Fruit fly (Drosophila melanogaster) whole organism, embryonic: ENCODE results near the gene bun.
A peak's percentile ranks its signal among the peaks of the same experiment; 100 is the strongest.

Source experiments
- Aef1 ChIP-seq: fragments of 200-800 bp; sonication (Bioruptor generic); IDR thresholded peaks from 3 replicates; pipeline ENCODE4 v1.3.6; 2022; ENCODE audit warnings: missing biosample characterization, missing genetic modification characterization
- CG11085 ChIP-seq: fragments of 200-800 bp; sonication (Bioruptor generic); IDR thresholded peaks from 2 replicates; pipeline ENCODE4 v1.3.6; 2022; ENCODE audit warnings: missing biosample characterization, missing genetic modification characterization
- CG11695 ChIP-seq: fragments of 200-800 bp; sonication (Bioruptor generic); IDR thresholded peaks from 3 replicates; pipeline ENCODE4 v1.3.6; 2022; ENCODE audit warnings: missing biosample characterization, missing genetic modification characterization
- CG13775 ChIP-seq: fragments of 200-800 bp; sonication (Bioruptor generic); optimal IDR thresholded peaks from 3 replicates; lab custom pipeline; 2017; ENCODE audit warnings: missing biosample characterization, mild to moderate bottlenecking, missing genetic modification characterization
- CG14050 ChIP-seq: fragments of 200-800 bp; sonication (Bioruptor generic); IDR thresholded peaks from 3 replicates; pipeline ENCODE4 v1.3.6; 2022; ENCODE audit warnings: missing biosample characterization, missing genetic modification characterization
- CG14441 ChIP-seq: fragments of 200-800 bp; sonication (Bioruptor generic); IDR thresholded peaks from 2 replicates; pipeline ENCODE4 v1.3.6; 2022; ENCODE audit warnings: missing biosample characterization, missing genetic modification characterization
- CG14710 ChIP-seq: fragments of 200-800 bp; sonication (Bioruptor generic); optimal IDR thresholded peaks from 3 replicates; lab custom pipeline; 2019; ENCODE audit warnings: missing biosample characterization, mild to moderate bottlenecking, missing genetic modification characterization, moderate library complexity
- CG15011 ChIP-seq: fragments of 200-800 bp; sonication (Bioruptor generic); optimal IDR thresholded peaks from 3 replicates; lab custom pipeline; 2018; ENCODE audit warnings: missing biosample characterization, mild to moderate bottlenecking, missing genetic modification characterization
- CG15514 ChIP-seq: fragments of 200-800 bp; sonication (Bioruptor generic); optimal IDR thresholded peaks from 3 replicates; lab custom pipeline; 2017; ENCODE audit warnings: missing biosample characterization, missing genetic modification characterization, mild to moderate bottlenecking, moderate library complexity, missing genetic modification reagents
- CG16813 ChIP-seq: fragments of 200-800 bp; sonication (Bioruptor generic); IDR thresholded peaks from 3 replicates; pipeline ENCODE4 v1.3.6; 2022; ENCODE audit warnings: missing biosample characterization, missing genetic modification characterization; ENCODE audit not compliant: partially characterized antibody
- CG18262 ChIP-seq: fragments of 200-800 bp; optimal IDR thresholded peaks from 3 replicates; lab custom pipeline; 2019; ENCODE audit warnings: missing biosample characterization, mild to moderate bottlenecking, missing genetic modification characterization, moderate library complexity
- CG2202 ChIP-seq: fragments of 200-800 bp; sonication (Bioruptor generic); optimal IDR thresholded peaks from 2 replicates; lab custom pipeline; 2018; ENCODE audit warnings: missing biosample characterization, mild to moderate bottlenecking, missing genetic modification characterization
- CG2712 ChIP-seq: fragments of 200-800 bp; optimal IDR thresholded peaks from 3 replicates; lab custom pipeline; 2019; ENCODE audit warnings: missing biosample characterization, mild to moderate bottlenecking, missing genetic modification characterization, moderate library complexity
- CG4617 ChIP-seq: fragments of 200-800 bp; sonication (Bioruptor generic); optimal IDR thresholded peaks from 3 replicates; lab custom pipeline; 2016; ENCODE audit warnings: missing biosample characterization, missing genetic modification characterization, borderline replicate concordance
- CG6272 ChIP-seq: fragments of 200-800 bp; sonication (Bioruptor generic); IDR thresholded peaks from 2 replicates; pipeline ENCODE4 v1.3.6; 2022; ENCODE audit warnings: missing biosample characterization, missing genetic modification characterization
- CG6683 ChIP-seq: fragments of 200-800 bp; sonication (Bioruptor generic); optimal IDR thresholded peaks from 2 replicates; lab custom pipeline; 2017; ENCODE audit warnings: missing biosample characterization, mild to moderate bottlenecking, missing genetic modification characterization, missing genetic modification reagents
- CG9609 ChIP-seq: fragments of 200-800 bp; sonication (Bioruptor generic); optimal IDR thresholded peaks from 3 replicates; lab custom pipeline; 2016; ENCODE audit warnings: missing biosample characterization, missing genetic modification characterization
- CTCF ChIP-seq: fragments of 200-800 bp; sonication (Bioruptor generic); optimal IDR thresholded peaks from 2 replicates; lab custom pipeline; 2017; ENCODE audit warnings: missing biosample characterization, mild to moderate bottlenecking, missing genetic modification characterization, moderate library complexity
- Doc3 ChIP-seq: fragments of 200-800 bp; sonication (Bioruptor generic); IDR thresholded peaks from 3 replicates; pipeline ENCODE4 v1.3.6; 2022; ENCODE audit warnings: missing biosample characterization, missing genetic modification characterization; ENCODE audit not compliant: partially characterized antibody
- HmgD ChIP-seq: fragments of 200-800 bp; sonication (Bioruptor generic); optimal IDR thresholded peaks from 3 replicates; lab custom pipeline; 2016; ENCODE audit warnings: missing biosample characterization, missing genetic modification characterization
- Hr51 ChIP-seq, 2 experiments: fragments of 200-800 bp; sonication (Bioruptor generic); optimal IDR thresholded peaks; 2 replicates in 1 of 2; 3 replicates in 1 of 2; lab custom pipeline; 2016 to 2018; ENCODE audit warnings: missing biosample characterization in 2 of 2, missing genetic modification characterization in 2 of 2, mild to moderate bottlenecking in 1 of 2, moderate library complexity in 1 of 2
- NK7.1 ChIP-seq: fragments of 200-800 bp; sonication (Bioruptor generic); optimal IDR thresholded peaks from 3 replicates; lab custom pipeline; 2016; ENCODE audit warnings: missing biosample characterization, missing genetic modification characterization
- Nf-YB ChIP-seq: fragments of 200-800 bp; sonication (Bioruptor generic); optimal IDR thresholded peaks from 3 replicates; lab custom pipeline; 2019; ENCODE audit warnings: missing biosample characterization, mild to moderate bottlenecking, missing genetic modification characterization, moderate library complexity
- Nf-YC ChIP-seq: fragments of 200-800 bp; optimal IDR thresholded peaks from 3 replicates; lab custom pipeline; 2019; ENCODE audit warnings: missing biosample characterization, mild to moderate bottlenecking, missing genetic modification characterization, moderate library complexity
- NfI ChIP-seq: fragments of 200-800 bp; sonication (Bioruptor generic); optimal IDR thresholded peaks from 3 replicates; lab custom pipeline; 2018; ENCODE audit warnings: missing biosample characterization, mild to moderate bottlenecking, missing genetic modification characterization, moderate library complexity
- Trl ChIP-seq, 3 experiments: fragments of >200 bp in 2 of 3; fragments of 200-800 bp in 1 of 3; sonication (Bioruptor generic) in 1 of 3; optimal IDR thresholded peaks; 2 replicates in 1 of 3; 3 replicates in 2 of 3; lab custom pipeline; 2016 to 2017; ENCODE audit warnings: missing biosample characterization in 1 of 3, missing genetic modification characterization in 1 of 3
- amos ChIP-seq: fragments of 200-800 bp; sonication (Bioruptor generic); IDR thresholded peaks from 2 replicates; pipeline ENCODE4 v1.3.6; 2022; ENCODE audit warnings: missing biosample characterization, missing genetic modification characterization; ENCODE audit not compliant: partially characterized antibody
- caup ChIP-seq: fragments of 200-800 bp; sonication (Bioruptor generic); optimal IDR thresholded peaks from 3 replicates; lab custom pipeline; 2017; ENCODE audit warnings: missing biosample characterization, mild to moderate bottlenecking, missing genetic modification characterization, moderate library complexity; ENCODE audit not compliant: severe bottlenecking
- chm ChIP-seq: fragments of 200-800 bp; sonication (Bioruptor generic); IDR thresholded peaks from 2 replicates; pipeline ENCODE4 v1.3.6; 2022; ENCODE audit warnings: missing biosample characterization, missing genetic modification characterization
- dan ChIP-seq: fragments of 200-800 bp; sonication (Bioruptor generic); IDR thresholded peaks from 2 replicates; pipeline ENCODE4 v1.3.6; 2022; ENCODE audit warnings: missing biosample characterization, missing genetic modification characterization
- ewg ChIP-seq: fragments of 200-800 bp; sonication (Bioruptor generic); optimal IDR thresholded peaks from 3 replicates; lab custom pipeline; 2017; ENCODE audit warnings: mild to moderate bottlenecking, missing biosample characterization, missing genetic modification reagents, missing genetic modification characterization
- fu2 ChIP-seq: fragments of 200-800 bp; sonication (Bioruptor generic); optimal IDR thresholded peaks from 2 replicates; lab custom pipeline; 2016; ENCODE audit warnings: missing biosample characterization, missing genetic modification characterization
- gcm ChIP-seq: fragments of 200-800 bp; sonication (Bioruptor generic); optimal IDR thresholded peaks from 2 replicates; lab custom pipeline; 2019; ENCODE audit warnings: missing biosample characterization, mild to moderate bottlenecking, missing genetic modification characterization, moderate library complexity
- gem ChIP-seq: fragments of 200-800 bp; sonication (Bioruptor generic); optimal IDR thresholded peaks from 2 replicates; lab custom pipeline; 2019; ENCODE audit warnings: missing biosample characterization, mild to moderate bottlenecking, missing genetic modification characterization, moderate library complexity
- gfzf ChIP-seq: fragments of 200-800 bp; sonication (Bioruptor generic); optimal IDR thresholded peaks from 2 replicates; lab custom pipeline; 2016; ENCODE audit warnings: missing biosample characterization, mild to moderate bottlenecking, missing genetic modification characterization, moderate library complexity
- grn ChIP-seq: fragments of 200-800 bp; sonication (Bioruptor generic); optimal IDR thresholded peaks from 3 replicates; lab custom pipeline; 2017; ENCODE audit warnings: missing biosample characterization, missing genetic modification characterization
- hbn ChIP-seq: fragments of 200-800 bp; sonication (Bioruptor generic); IDR thresholded peaks from 2 replicates; pipeline ENCODE4 v1.3.6; 2022; ENCODE audit warnings: missing biosample characterization, missing genetic modification characterization; ENCODE audit not compliant: partially characterized antibody
- kah ChIP-seq: fragments of 200-800 bp; sonication (Bioruptor generic); optimal IDR thresholded peaks from 2 replicates; lab custom pipeline; 2018; ENCODE audit warnings: missing biosample characterization, mild to moderate bottlenecking, missing genetic modification characterization
- oc ChIP-seq: fragments of 200-800 bp; sonication (Bioruptor generic); optimal IDR thresholded peaks from 2 replicates; lab custom pipeline; 2018; ENCODE audit warnings: missing biosample characterization, mild to moderate bottlenecking, missing genetic modification characterization, moderate library complexity
- pros ChIP-seq: fragments of 200-800 bp; sonication (Bioruptor generic); optimal IDR thresholded peaks from 3 replicates; lab custom pipeline; 2019; ENCODE audit warnings: missing biosample characterization, mild to moderate bottlenecking, missing genetic modification characterization, moderate library complexity
- seq ChIP-seq: fragments of 200-800 bp; sonication (Bioruptor generic); IDR thresholded peaks from 2 replicates; pipeline ENCODE4 v1.3.6; 2022; ENCODE audit warnings: missing biosample characterization, missing genetic modification characterization
- sqz ChIP-seq: fragments of 200-800 bp; sonication (Bioruptor generic); optimal IDR thresholded peaks from 3 replicates; lab custom pipeline; 2018; ENCODE audit warnings: missing biosample characterization, mild to moderate bottlenecking, missing genetic modification characterization
- stwl ChIP-seq: fragments of 200-800 bp; sonication (Bioruptor generic); optimal IDR thresholded peaks from 3 replicates; lab custom pipeline; 2018; ENCODE audit warnings: missing biosample characterization, mild to moderate bottlenecking, missing genetic modification characterization, moderate library complexity
- sug ChIP-seq: fragments of 200-800 bp; optimal IDR thresholded peaks from 2 replicates; lab custom pipeline; 2019; ENCODE audit warnings: missing biosample characterization, mild to moderate bottlenecking, missing genetic modification characterization, moderate library complexity
- wek ChIP-seq: fragments of 200-800 bp; sonication (Bioruptor generic); optimal IDR thresholded peaks from 3 replicates; lab custom pipeline; 2018; ENCODE audit warnings: missing biosample characterization, mild to moderate bottlenecking, missing genetic modification characterization, moderate library complexity

The bun gene

DNA sequence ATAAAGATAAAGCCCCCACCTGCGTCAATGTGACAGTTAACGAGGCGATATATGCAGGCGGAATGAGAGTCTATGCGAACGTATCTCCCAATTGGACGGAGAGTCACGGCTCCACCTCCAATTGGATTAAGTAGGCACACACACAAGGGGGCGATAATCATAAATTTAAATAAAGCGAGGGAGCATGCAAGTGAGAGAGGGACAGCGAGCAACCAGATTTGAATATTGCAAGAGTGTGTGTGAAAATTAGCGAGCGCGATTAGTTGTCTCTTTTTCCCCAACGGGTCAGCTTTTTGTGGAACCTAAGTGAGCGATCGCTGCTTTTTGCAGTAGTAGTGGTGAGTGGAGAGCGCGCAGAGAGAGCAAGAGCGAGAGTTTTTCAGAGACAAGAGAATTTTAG is 40.4 kb upstream of the bun start (continued):
- TF ChIP-seq oc (tag; lab: Kevin White, UChicago) (peak; percentile 97), wek (GFP tag; lab: Kevin White, UChicago) (peak; percentile 18), gcm (peak; percentile 69), CG13775 (no peak), sug (tag; lab: Kevin White, UChicago) (peak; percentile 59), NK7.1 (GFP tag; lab: Kevin White, UChicago) (no peak), Hr51 (GFP tag; optimal IDR thresholded peaks at IDR 0.05; lab: Kevin White, UChicago) (no peak), CG11085 (GFP tag; lab: Robert Waterston, UW) (no peak), Nf-YC (tag; lab: Kevin White, UChicago) (peak; percentile 99), Trl (optimal IDR thresholded peaks at IDR 0.05; lab: Kevin White, UChicago) (peak; percentile 84 to 92), Trl (GFP tag; optimal IDR thresholded peaks at IDR 0.05; lab: Kevin White, UChicago) (no peak)

DNA sequence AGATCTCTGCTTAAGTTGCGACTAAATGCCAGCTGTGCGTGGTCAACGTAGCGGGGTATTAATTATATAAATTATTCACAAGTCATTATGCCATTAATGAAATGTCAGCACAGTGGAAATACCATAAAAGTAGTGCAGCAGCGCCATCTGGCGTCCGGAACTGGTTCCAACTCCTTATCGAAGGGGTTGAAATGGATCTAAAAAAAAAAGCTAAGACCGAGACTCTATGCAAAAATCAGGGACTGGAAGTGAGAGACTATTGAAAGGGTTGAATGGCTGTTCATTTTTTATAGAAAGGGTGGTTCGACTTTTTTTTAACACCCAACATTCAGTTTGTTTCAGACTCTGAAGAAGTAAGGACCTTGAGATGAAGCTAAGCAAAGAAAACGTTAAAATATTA is 32.7 kb upstream of the bun start:
- peak; percentile 16 for TF ChIP-seq stwl (tag; lab: Kevin White, UChicago)
- no peak for TF ChIP-seq dan (GFP tag; lab: Robert Waterston, UW)
- TF ChIP-seq pros (GFP tag; lab: Kevin White, UChicago) = peak; percentile 3
- peak; percentile 87 for TF ChIP-seq CTCF (GFP tag; lab: Kevin White, UChicago)
- peak; percentile 52; the same call in 1 of the 2 replicates for TF ChIP-seq seq (GFP tag; lab: Robert Waterston, UW)
- TF ChIP-seq Aef1 = no peak
- peak; percentile 97 for TF ChIP-seq CG15514 (GFP tag; lab: Kevin White, UChicago)
- peak; percentile 78 for TF ChIP-seq sqz (GFP tag; lab: Kevin White, UChicago)
- TF ChIP-seq ewg (GFP tag; lab: Kevin White, UChicago) = peak; percentile 16

DNA sequence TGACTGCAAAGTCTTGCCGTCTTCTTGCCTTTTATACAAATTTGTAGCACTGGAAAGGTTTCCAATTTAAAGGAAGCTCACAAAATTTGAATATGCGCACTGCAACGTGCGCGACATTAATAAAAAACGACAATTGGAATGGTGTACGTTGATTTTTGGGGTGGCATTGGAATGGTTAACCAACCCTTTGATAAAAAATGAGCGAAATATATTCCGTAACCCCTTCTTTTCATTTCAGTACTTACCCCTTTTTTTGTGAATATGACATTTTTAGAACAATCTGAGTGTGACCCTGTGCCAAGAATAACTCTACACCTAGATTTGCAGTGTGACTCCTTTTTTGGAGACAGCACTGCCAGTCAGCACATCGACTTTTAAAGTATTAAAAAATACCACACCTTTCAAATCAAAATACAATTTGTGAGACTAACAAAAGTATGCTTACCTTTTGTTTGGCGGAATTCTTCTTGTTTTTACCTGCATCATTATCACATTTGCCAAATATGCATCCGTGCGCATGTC is 28.6 kb upstream of the bun start:
- TF ChIP-seq CG6683 (no peak), chm (GFP tag; lab: Robert Waterston, UW) (no peak), CG6272 (GFP tag; lab: Robert Waterston, UW) (no peak), Doc3 (GFP tag; lab: Robert Waterston, UW) (no peak), CG9609 (GFP tag; lab: Kevin White, UChicago) (no peak), CG2202 (tag; lab: Kevin White, UChicago) (no peak), stwl (tag; lab: Kevin White, UChicago) (peak; percentile 92), sqz (GFP tag; lab: Kevin White, UChicago) (peak; percentile 67), ewg (GFP tag; lab: Kevin White, UChicago) (peak; percentile 38), amos (no peak), CG15011 (GFP tag; lab: Kevin White, UChicago) (no peak), hbn (GFP tag; lab: Robert Waterston, UW) (no peak), CG11695 (GFP tag; lab: Robert Waterston, UW) (0 out of 3 replicates have a peak, but pooled peaks have one; percentile 37), CG4617 (GFP tag; lab: Kevin White, UChicago) (no peak), NfI (GFP tag; lab: Kevin White, UChicago) (no peak), caup (GFP tag; lab: Kevin White, UChicago) (no peak), grn (GFP tag; lab: Kevin White, UChicago) (no peak), kah (GFP tag; lab: Kevin White, UChicago) (no peak), HmgD (GFP tag; lab: Kevin White, UChicago) (no peak), CG16813 (GFP tag; lab: Robert Waterston, UW) (no peak), Nf-YB (GFP tag; lab: Kevin White, UChicago) (no peak), fu2 (no peak), CG14441 (GFP tag; lab: Robert Waterston, UW) (no peak), gem (no peak), sug (tag; lab: Kevin White, UChicago) (no peak), CG14710 (peak; percentile 79), gfzf (GFP tag; lab: Kevin White, UChicago) (peak; percentile 44), CG18262 (tag; lab: Kevin White, UChicago) (no peak), CTCF (GFP tag; lab: Kevin White, UChicago) (peak; percentile 26), CG2712 (tag; lab: Kevin White, UChicago) (no peak), Nf-YC (tag; lab: Kevin White, UChicago) (peak; percentile 7), CG14050 (GFP tag; lab: Robert Waterston, UW) (no peak)
